Fruit fly (Drosophila melanogaster): Measurements from ENCODE around the gene Or85c.

Gene Or85c

DNA sequence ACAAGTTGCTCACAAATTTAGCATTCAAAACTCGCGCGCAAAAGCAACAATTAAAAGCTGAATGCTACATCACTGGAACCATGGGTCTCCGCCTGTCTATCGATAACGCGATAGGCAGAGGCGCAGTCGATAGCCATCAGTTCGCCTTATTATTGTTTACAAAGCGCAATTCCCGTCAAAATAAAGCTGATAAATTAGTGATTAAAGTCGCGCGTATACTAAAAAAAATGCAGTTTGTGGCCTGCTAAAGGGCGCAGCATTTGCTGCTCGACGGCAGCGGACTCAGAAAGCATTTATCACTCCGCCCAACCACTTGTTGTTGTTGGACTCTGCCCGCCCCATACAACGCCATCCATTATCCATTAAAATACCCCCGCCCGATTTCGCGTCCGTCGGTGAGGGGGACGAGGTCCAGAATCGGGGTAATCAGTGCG, 4.9 kb upstream of the Or85c start, which contains the start of gene CG11737 (continued):
- TF ChIP-seq dac (GFP tag; optimal IDR thresholded peaks at IDR 0.05) (no peak), CG3919 (GFP tag; optimal IDR thresholded peaks at IDR 0.05) (peak; percentile 26)

DNA sequence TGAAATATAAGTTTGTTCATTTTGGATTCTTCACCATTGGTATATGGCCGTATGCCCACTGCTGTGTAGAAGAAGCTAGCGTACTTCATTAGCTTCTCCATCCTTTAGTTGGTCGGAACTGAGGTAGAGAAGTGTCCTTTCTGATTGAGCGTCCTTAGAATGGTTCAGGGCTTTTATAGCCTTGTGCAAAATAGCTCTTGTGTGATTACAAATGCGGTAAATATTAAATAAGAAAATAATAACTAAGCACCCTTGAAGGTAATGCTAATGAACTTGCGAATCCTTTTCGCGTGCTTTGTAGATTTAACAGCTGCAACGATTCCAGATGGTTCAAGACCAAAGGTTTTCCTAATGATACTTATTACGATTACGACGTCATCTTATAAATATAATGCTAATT, 1.6 kb downstream of the Or85c start, which contains the start of gene Or85b:
Or85b (minus strand) TSS at position 101 of the 400 bp plus-strand sequence.
- TF ChIP-seq fd59A (GFP tag; optimal IDR thresholded peaks at IDR 0.05): no peak

DNA sequence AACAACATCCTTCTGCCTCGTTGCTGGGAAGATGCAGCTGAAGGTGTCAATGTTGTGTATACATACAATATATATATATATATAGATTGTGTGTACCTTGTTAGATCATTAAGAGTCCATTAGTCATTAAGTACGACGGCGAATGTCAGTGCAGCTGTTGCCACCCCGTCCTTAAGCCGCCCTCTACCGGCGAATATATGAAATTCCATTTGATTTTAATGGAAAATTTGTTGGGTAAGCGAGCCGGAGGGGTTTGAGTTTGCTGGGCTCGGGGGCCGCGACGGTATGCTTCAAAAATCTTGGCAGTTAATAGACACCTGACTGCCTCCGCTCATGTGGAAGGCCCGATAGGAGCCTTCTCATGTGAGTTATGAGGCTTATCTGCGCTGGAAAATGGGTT, 28.2 kb downstream of the Or85c start:
- TF ChIP-seq CG11294 (GFP tag; IDR thresholded peaks at IDR 0.05) (no peak), fkh (GFP tag; optimal IDR thresholded peaks at IDR 0.05) (no peak), fd85E (GFP tag; optimal IDR thresholded peaks at IDR 0.05) (no peak), topi (GFP tag; optimal IDR thresholded peaks at IDR 0.05) (no peak), Met (GFP tag; optimal IDR thresholded peaks at IDR 0.05) (no peak), CG4318 (GFP tag; optimal IDR thresholded peaks at IDR 0.05) (no peak), lz (GFP tag; optimal IDR thresholded peaks at IDR 0.05) (no peak), Eip93F (GFP tag; optimal IDR thresholded peaks at IDR 0.05) (no peak), CG6163 (GFP tag; IDR thresholded peaks at IDR 0.05) (no peak), Hr4 (GFP tag; optimal IDR thresholded peaks at IDR 0.05) (no peak)

dm6 chr3R:8482881-8483280, 29.9 kb downstream of the Or85c start:
- TF ChIP-seq CG11762 (GFP tag; optimal IDR thresholded peaks at IDR 0.05; ENCODE audit: insufficient read depth) (no peak), CG6276 (GFP tag; optimal IDR thresholded peaks at IDR 0.05) (no peak), Eip78C (GFP tag) (peak; percentile 57), CG31627 (GFP tag; optimal IDR thresholded peaks at IDR 0.05) (no peak), Hr39 (GFP tag; optimal IDR thresholded peaks at IDR 0.05) (no peak), Hr4 (GFP tag; optimal IDR thresholded peaks at IDR 0.05) (no peak), CG7368 (GFP tag; optimal IDR thresholded peaks at IDR 0.05) (no peak), Met (GFP tag; optimal IDR thresholded peaks at IDR 0.05) (no peak), esn (GFP tag; optimal IDR thresholded peaks at IDR 0.05) (no peak), dsx (GFP tag; optimal IDR thresholded peaks at IDR 0.05; ENCODE audit: poor library complexity, severe bottlenecking) (no peak), CG6808 (GFP tag; optimal IDR thresholded peaks at IDR 0.05) (peak; percentile 24), net (GFP tag; optimal IDR thresholded peaks at IDR 0.05) (no peak), cyc (GFP tag; optimal IDR thresholded peaks at IDR 0.05) (peak; percentile 6), dac (GFP tag; optimal IDR thresholded peaks at IDR 0.05) (no peak), OdsH (GFP tag; optimal IDR thresholded peaks at IDR 0.05) (no peak), fkh (GFP tag; optimal IDR thresholded peaks at IDR 0.05) (no peak), spab (GFP tag; optimal IDR thresholded peaks at IDR 0.05) (peak; percentile 4), acj6 (GFP tag; optimal IDR thresholded peaks at IDR 0.05) (peak; percentile 7), Lpt (GFP tag; optimal IDR thresholded peaks at IDR 0.05) (no peak), CG15336 (GFP tag; IDR thresholded peaks at IDR 0.05) (0 out of 2 replicates have a peak, but pooled peaks have one; percentile 17), CG10631 (GFP tag; optimal IDR thresholded peaks at IDR 0.05) (peak; percentile 6), CG16779 (tag; optimal IDR thresholded peaks at IDR 0.05) (no peak), Hr38 (GFP tag; optimal IDR thresholded peaks at IDR 0.05) (no peak), Sox14 (GFP tag; optimal IDR thresholded peaks at IDR 0.05) (no peak), Sox15 (GFP tag; optimal IDR thresholded peaks at IDR 0.05) (no peak), svp (GFP tag) (peak; percentile 22), CG3032 (tag; optimal IDR thresholded peaks at IDR 0.05) (no peak), achi (GFP tag; optimal IDR thresholded peaks at IDR 0.05) (peak; percentile 15), lz (GFP tag; optimal IDR thresholded peaks at IDR 0.05) (peak; percentile 2), CG11294 (GFP tag; IDR thresholded peaks at IDR 0.05) (no peak), CG11902 (GFP tag; optimal IDR thresholded peaks at IDR 0.05) (no peak), Smox (GFP tag; optimal IDR thresholded peaks at IDR 0.05) (no peak), CG32006 (GFP tag; optimal IDR thresholded peaks at IDR 0.05) (no peak), CG8119 (GFP tag; IDR thresholded peaks at IDR 0.05) (no peak), CG6163 (GFP tag; IDR thresholded peaks at IDR 0.05) (peak; percentile 62; the same call in 2 of the 3 replicates), topi (GFP tag; optimal IDR thresholded peaks at IDR 0.05) (no peak), CG1621 (tag; optimal IDR thresholded peaks at IDR 0.05) (peak; percentile 10), pdm3 (GFP tag; optimal IDR thresholded peaks at IDR 0.05) (peak; percentile 13), CG9139 (GFP tag; optimal IDR thresholded peaks at IDR 0.05) (no peak), salr (GFP tag; optimal IDR thresholded peaks at IDR 0.05) (no peak), Eip75B (GFP tag; optimal IDR thresholded peaks at IDR 0.05) (peak; percentile 21)

Data from whole organism, prepupa.